Worm (Caenorhabditis elegans): ENCODE measurements around the gene srh-281.

The srh-281 gene

ce11 chrV:16195379-16195778 is 4.8 kb downstream of the srh-281 start, which contains the start of gene rabr-3 (continued):
- TF ChIP-seq lin-35 (GFP tag; optimal IDR thresholded peaks at IDR 0.05): no peak
- no peak for TF ChIP-seq jun-1 (tag; optimal IDR thresholded peaks at IDR 0.05)

ce11 chrV:16198016-16198415 is 7.4 kb downstream of the srh-281 start, which contains the start of gene F11A5.5:
Gene F11A5.5, plus strand, starts transcription at chrV:16198316.
- no peak for TF ChIP-seq ceh-8 (GFP tag; optimal IDR thresholded peaks at IDR 0.05)
- no peak for TF ChIP-seq snu-23 (GFP tag; optimal IDR thresholded peaks at IDR 0.05)
- TF ChIP-seq zag-1 (tag; optimal IDR thresholded peaks at IDR 0.05): no peak
- TF ChIP-seq unc-62 (GFP tag; optimal IDR thresholded peaks at IDR 0.05): no peak
- no peak for TF ChIP-seq C04F5.9 (tag; optimal IDR thresholded peaks at IDR 0.05)
- TF ChIP-seq nhr-47 (tag; optimal IDR thresholded peaks at IDR 0.05): no peak
- no peak for TF ChIP-seq tbx-2 (tag; optimal IDR thresholded peaks at IDR 0.05)
- TF ChIP-seq nhr-19 (GFP tag; conservative IDR thresholded peaks at IDR 0.05): no peak
- no peak for TF ChIP-seq ceh-88 (GFP tag; IDR thresholded peaks at IDR 0.05)
- TF ChIP-seq tlp-1 (tag; optimal IDR thresholded peaks at IDR 0.05): no peak
- no peak for TF ChIP-seq pax-3 (tag; optimal IDR thresholded peaks at IDR 0.05)
- TF ChIP-seq sox-4 (tag; optimal IDR thresholded peaks at IDR 0.05): no peak

- TF ChIP-seq nhr-12 (tag; optimal IDR thresholded peaks at IDR 0.05) (no peak), sup-37 (GFP tag; optimal IDR thresholded peaks at IDR 0.05) (no peak), egl-13 (tag; optimal IDR thresholded peaks at IDR 0.05) (no peak), tlp-1 (tag; optimal IDR thresholded peaks at IDR 0.05) (no peak), jun-1 (tag; optimal IDR thresholded peaks at IDR 0.05) (no peak), nhr-85 (tag) (no peak), ces-1 (GFP tag; optimal IDR thresholded peaks at IDR 0.05) (no peak), aly-2 (tag; optimal IDR thresholded peaks at IDR 0.05) (no peak), ceh-63 (GFP tag; optimal IDR thresholded peaks at IDR 0.05) (no peak), ceh-8 (GFP tag; optimal IDR thresholded peaks at IDR 0.05) (no peak), Y116A8C.19 (tag; optimal IDR thresholded peaks at IDR 0.05; ENCODE audit: borderline replicate concordance) (no peak), unc-62 (GFP tag; optimal IDR thresholded peaks at IDR 0.05) (no peak), mdl-1 (tag; optimal IDR thresholded peaks at IDR 0.05) (no peak), lin-14 (GFP tag; optimal IDR thresholded peaks at IDR 0.05) (no peak), sox-4 (tag; optimal IDR thresholded peaks at IDR 0.05) (no peak), unc-130 (tag; optimal IDR thresholded peaks at IDR 0.05) (no peak), ztf-11 (tag; optimal IDR thresholded peaks at IDR 0.05) (no peak)
These were observed 11.1 kb downstream of the srh-281 start, which contains the start of gene F11A5.17 for ce11 chrV:16201730-16202129. Gene F11A5.17, plus strand, starts transcription at chrV:16202030.

ce11 chrV:16202618-16203017 is 12.0 kb downstream of the srh-281 start, which contains the start of gene F11A5.18:
Gene F11A5.18, plus strand, starts transcription at chrV:16202918.
- TF ChIP-seq unc-98 (GFP tag; IDR thresholded peaks at IDR 0.05) (no peak), lin-35 (GFP tag; optimal IDR thresholded peaks at IDR 0.05) (no peak)

ce11 chrV:16204888-16205287 is 14.3 kb downstream of the srh-281 start, which contains the start of gene irld-26:
Gene irld-26, plus strand, starts transcription at chrV:16205188.
- TF ChIP-seq ztf-11 (tag; optimal IDR thresholded peaks at IDR 0.05) (no peak), nhr-237 (tag; optimal IDR thresholded peaks at IDR 0.05) (no peak), unc-130 (tag; optimal IDR thresholded peaks at IDR 0.05) (no peak), lir-3 (tag; optimal IDR thresholded peaks at IDR 0.05; ENCODE audit: poor library complexity) (no peak), sup-37 (GFP tag; optimal IDR thresholded peaks at IDR 0.05) (no peak), pax-3 (tag; optimal IDR thresholded peaks at IDR 0.05) (no peak), C04F5.9 (tag; optimal IDR thresholded peaks at IDR 0.05) (no peak), xbp-1 (tag; optimal IDR thresholded peaks at IDR 0.05) (no peak)

ce11 chrV:16209837-16210236 is 19.3 kb downstream of the srh-281 start, which contains the start of gene oac-15:
Gene oac-15, minus strand, starts transcription at chrV:16209937.
- TF ChIP-seq ceh-63 (GFP tag; optimal IDR thresholded peaks at IDR 0.05): no peak
- no peak for TF ChIP-seq unc-98 (GFP tag; IDR thresholded peaks at IDR 0.05)
- TF ChIP-seq nhr-71 (tag; optimal IDR thresholded peaks at IDR 0.05): no peak
- no peak for TF ChIP-seq fkh-8 (tag; optimal IDR thresholded peaks at IDR 0.05)
- TF ChIP-seq C04F5.9 (tag; optimal IDR thresholded peaks at IDR 0.05): no peak
- no peak for TF ChIP-seq fkh-10 (GFP tag; optimal IDR thresholded peaks at IDR 0.05)
- TF ChIP-seq nhr-85 (tag): no peak
- TF ChIP-seq lin-13 (GFP tag; optimal IDR thresholded peaks at IDR 0.05): no peak
- TF ChIP-seq nhr-77 (tag; optimal IDR thresholded peaks at IDR 0.05): no peak
- no peak for TF ChIP-seq blmp-1 (tag; optimal IDR thresholded peaks at IDR 0.05)
- TF ChIP-seq rnt-1 (tag; optimal IDR thresholded peaks at IDR 0.05): no peak
- TF ChIP-seq egl-13 (tag; optimal IDR thresholded peaks at IDR 0.05): no peak
- no peak for TF ChIP-seq pag-3 (tag; optimal IDR thresholded peaks at IDR 0.05; ENCODE audit: borderline replicate concordance, insufficient read depth)
